Worm (Caenorhabditis elegans) whole organism, L4 larva: ENCODE measurements around the gene F59B2.13.
A peak's percentile ranks its signal among the peaks of the same experiment; 100 is the strongest.

Experiments used
- D1046.2 ChIP-seq: fragments of 200-800 bp; sonication (Bioruptor generic); IDR thresholded peaks from 2 replicates; pipeline ENCODE4 v1.3.6; 2022; ENCODE audit warnings: missing genetic modification characterization, missing compliant biosample characterization
- F10B5.3 ChIP-seq: sonication (generic microtip); optimal IDR thresholded peaks from 2 replicates; lab custom pipeline; 2016; ENCODE audit warnings: mild to moderate bottlenecking, missing genetic modification characterization, missing compliant biosample characterization
- F37D6.2 ChIP-seq: sonication (generic microtip); optimal IDR thresholded peaks from 2 replicates; lab custom pipeline; 2016; ENCODE audit warnings: mild to moderate bottlenecking, missing genetic modification characterization, missing compliant biosample characterization
- R02D3.7 ChIP-seq: fragments of 150-350 bp; sonication (generic microtip); optimal IDR thresholded peaks from 3 replicates; lab custom pipeline; 2014; ENCODE audit warnings: missing biosample characterization, missing genetic modification characterization
- T26A8.4 ChIP-seq: fragments of 200-800 bp; sonication (Bioruptor generic); IDR thresholded peaks from 2 replicates; pipeline ENCODE4 v1.3.6; 2022; ENCODE audit warnings: missing genetic modification characterization, missing compliant biosample characterization
- Y105C5A.15 ChIP-seq: fragments of 200-800 bp; sonication (Bioruptor generic); IDR thresholded peaks from 2 replicates; pipeline ENCODE4 v1.3.6; 2022; ENCODE audit warnings: missing genetic modification characterization, missing compliant biosample characterization
- Y48G9A.11 ChIP-seq: fragments of 200-800 bp; sonication (Bioruptor generic); IDR thresholded peaks from 2 replicates; pipeline ENCODE4 v1.3.6; 2022; ENCODE audit warnings: missing genetic modification reagents, missing genetic modification characterization, missing compliant biosample characterization
- Y5F2A.4 ChIP-seq: fragments of 200-800 bp; sonication (Bioruptor generic); optimal IDR thresholded peaks from 2 replicates; lab custom pipeline; 2018; ENCODE audit warnings: mild to moderate bottlenecking, missing genetic modification characterization, missing compliant biosample characterization
- Y75B8A.6 ChIP-seq: fragments of 200-800 bp; sonication (Bioruptor generic); IDR thresholded peaks from 2 replicates; pipeline ENCODE4 v1.3.6; 2022; ENCODE audit warnings: missing genetic modification reagents, missing genetic modification characterization, missing compliant biosample characterization
- aha-1 ChIP-seq: fragments of 150-350 bp; peaks from one replicate; lab custom pipeline; 2014; ENCODE audit warnings: missing biosample characterization, missing genetic modification characterization
- arid-1 ChIP-seq: fragments of 200-800 bp; sonication (Bioruptor generic); conservative IDR thresholded peaks from 2 replicates; pipeline ENCODE4 v1.3.6; 2022; ENCODE audit warnings: missing genetic modification reagents, missing genetic modification characterization, missing compliant biosample characterization
- attf-4 ChIP-seq: sonication (generic microtip); optimal IDR thresholded peaks from 3 replicates; lab custom pipeline; 2017; ENCODE audit warnings: missing biosample characterization, missing genetic modification characterization
- ceh-32 ChIP-seq: sonication (generic microtip); optimal IDR thresholded peaks from 2 replicates; lab custom pipeline; 2016; ENCODE audit warnings: mild to moderate bottlenecking, missing genetic modification characterization, missing compliant biosample characterization; ENCODE audit not compliant: poor library complexity
- ceh-44 ChIP-seq: fragments of 200-800 bp; sonication (Bioruptor generic); IDR thresholded peaks from 2 replicates; pipeline ENCODE4 v1.3.6; 2022; ENCODE audit warnings: missing genetic modification reagents, missing genetic modification characterization, missing compliant biosample characterization
- ces-1 ChIP-seq: fragments of 150-350 bp; sonication (generic microtip); optimal IDR thresholded peaks from 4 replicates; lab custom pipeline; 2014; ENCODE audit warnings: missing biosample characterization, missing genetic modification reagents, missing genetic modification characterization
- cey-2 ChIP-seq: sonication (generic microtip); optimal IDR thresholded peaks from 3 replicates; lab custom pipeline; 2017; ENCODE audit warnings: missing genetic modification characterization, mild to moderate bottlenecking, missing compliant biosample characterization, antibody characterized with exemption, borderline replicate concordance; ENCODE audit not compliant: insufficient read depth
- daf-12 ChIP-seq: fragments of 150-350 bp; optimal IDR thresholded peaks from 2 replicates; lab custom pipeline; 2014; ENCODE audit warnings: missing biosample characterization, missing genetic modification reagents, missing genetic modification characterization
- daf-19 ChIP-seq: fragments of 200-800 bp; sonication (Bioruptor generic); conservative IDR thresholded peaks from 2 replicates; pipeline ENCODE4 v1.3.6; 2022; ENCODE audit warnings: missing genetic modification characterization, missing compliant biosample characterization
- daf-8 ChIP-seq: fragments of 200-800 bp; sonication (Bioruptor generic); IDR thresholded peaks from 2 replicates; pipeline ENCODE4 v1.3.6; 2022; ENCODE audit warnings: missing genetic modification characterization, missing compliant biosample characterization
- dpl-1 ChIP-seq: fragments of 150-350 bp; optimal IDR thresholded peaks from 2 replicates; lab custom pipeline; 2014; ENCODE audit warnings: missing biosample characterization, missing genetic modification reagents, missing genetic modification characterization
- duxl-1 ChIP-seq: sonication (generic microtip); optimal IDR thresholded peaks from 2 replicates; lab custom pipeline; 2016; ENCODE audit warnings: mild to moderate bottlenecking, missing genetic modification characterization, moderate library complexity, missing compliant biosample characterization; ENCODE audit not compliant: poor library complexity
- dve-1 ChIP-seq: sonication (generic microtip); optimal IDR thresholded peaks from 2 replicates; lab custom pipeline; 2017; ENCODE audit warnings: antibody characterized with exemption, mild to moderate bottlenecking, missing genetic modification characterization, missing compliant biosample characterization; ENCODE audit not compliant: insufficient read depth
- fkh-10 ChIP-seq: fragments of 150-350 bp; optimal IDR thresholded peaks from 2 replicates; lab custom pipeline; 2014; ENCODE audit warnings: missing biosample characterization, missing genetic modification reagents, missing genetic modification characterization
- gei-8 ChIP-seq: fragments of 200-800 bp; sonication (Bioruptor generic); optimal IDR thresholded peaks from 2 replicates; lab custom pipeline; 2018; ENCODE audit warnings: mild to moderate bottlenecking, missing genetic modification characterization, missing compliant biosample characterization
- hlh-30 ChIP-seq: sonication (generic microtip); optimal IDR thresholded peaks from 2 replicates; lab custom pipeline; 2017; ENCODE audit warnings: antibody characterized with exemption, mild to moderate bottlenecking, missing genetic modification characterization, missing compliant biosample characterization; ENCODE audit not compliant: insufficient read depth
- hmg-1.1 ChIP-seq: fragments of 200-800 bp; sonication (Bioruptor generic); IDR thresholded peaks from 2 replicates; pipeline ENCODE4 v1.3.6; 2022; ENCODE audit warnings: missing genetic modification reagents, missing genetic modification characterization, missing compliant biosample characterization
- lim-7 ChIP-seq: fragments of 200-800 bp; sonication (Bioruptor generic); IDR thresholded peaks from 2 replicates; pipeline ENCODE4 v1.3.6; 2022; ENCODE audit warnings: missing genetic modification characterization, missing compliant biosample characterization
- lin-39 ChIP-seq: fragments of 150-350 bp; optimal IDR thresholded peaks from 2 replicates; lab custom pipeline; 2014; ENCODE audit warnings: missing biosample characterization, missing genetic modification reagents, missing genetic modification characterization
- lir-3 ChIP-seq: sonication (generic microtip); optimal IDR thresholded peaks from 2 replicates; lab custom pipeline; 2016; ENCODE audit warnings: mild to moderate bottlenecking, missing genetic modification characterization, missing compliant biosample characterization
- madf-9 ChIP-seq: fragments of 200-800 bp; sonication (Bioruptor generic); conservative IDR thresholded peaks from 2 replicates; pipeline ENCODE4 v1.3.6; 2022; ENCODE audit warnings: missing genetic modification reagents, missing genetic modification characterization, missing compliant biosample characterization
- mep-1 ChIP-seq: fragments of 150-350 bp; sonication (generic microtip); optimal IDR thresholded peaks from 3 replicates; lab custom pipeline; 2014; ENCODE audit warnings: missing biosample characterization, missing genetic modification characterization
- mes-2 ChIP-seq: sonication (generic microtip); optimal IDR thresholded peaks from 2 replicates; lab custom pipeline; 2016; ENCODE audit warnings: missing genotype, mild to moderate bottlenecking, missing genetic modification characterization, missing compliant biosample characterization; ENCODE audit not compliant: poor library complexity, severe bottlenecking
- mxl-2 ChIP-seq: fragments of 200-800 bp; sonication (Bioruptor generic); conservative IDR thresholded peaks from 2 replicates; pipeline ENCODE4 v1.3.6; 2022; ENCODE audit warnings: missing genetic modification reagents, missing genetic modification characterization, missing compliant biosample characterization
- mxl-3 ChIP-seq: fragments of 200-800 bp; sonication (Bioruptor generic); optimal IDR thresholded peaks from 2 replicates; lab custom pipeline; 2018; ENCODE audit warnings: mild to moderate bottlenecking, missing genetic modification characterization, missing compliant biosample characterization
- nhr-10 ChIP-seq: fragments of 150-350 bp; optimal IDR thresholded peaks from 2 replicates; lab custom pipeline; 2014; ENCODE audit warnings: missing biosample characterization, missing genetic modification characterization
- nhr-102 ChIP-seq: sonication (generic microtip); optimal IDR thresholded peaks from 2 replicates; lab custom pipeline; 2016; ENCODE audit warnings: mild to moderate bottlenecking, missing genetic modification characterization, moderate library complexity, missing compliant biosample characterization
- nhr-111 ChIP-seq: fragments of 200-800 bp; sonication (Bioruptor generic); optimal IDR thresholded peaks from 2 replicates; lab custom pipeline; 2018; ENCODE audit warnings: mild to moderate bottlenecking, missing genetic modification characterization, missing compliant biosample characterization
- nhr-28 ChIP-seq: fragments of 150-350 bp; optimal IDR thresholded peaks from 2 replicates; lab custom pipeline; 2014; ENCODE audit warnings: missing biosample characterization, missing genetic modification characterization
- nhr-42 ChIP-seq: fragments of 200-800 bp; sonication (Bioruptor generic); IDR thresholded peaks from 2 replicates; pipeline ENCODE4 v1.3.6; 2022; ENCODE audit warnings: missing genetic modification characterization, missing compliant biosample characterization
- pha-4 ChIP-seq, 2 experiments: fragments of 150-350 bp in 1 of 2; fragments of 200-800 bp in 1 of 2; sonication (Bioruptor generic) in 1 of 2; IDR thresholded peaks in 1 of 2; optimal IDR thresholded peaks in 1 of 2; 2 replicates each; pipeline versions ENCODE4 v1.3.6 to Lab custom; 2014 to 2022; ENCODE audit warnings: missing genetic modification characterization in 2 of 2, missing genetic modification reagents in 2 of 2, missing biosample characterization in 1 of 2, missing compliant biosample characterization in 1 of 2
- skn-1 ChIP-seq: fragments of 150-350 bp; optimal IDR thresholded peaks from 2 replicates; lab custom pipeline; 2014; ENCODE audit warnings: missing biosample characterization, missing genetic modification characterization
- snpc-1.2 ChIP-seq: fragments of 200-800 bp; sonication (Bioruptor generic); IDR thresholded peaks from 2 replicates; pipeline ENCODE4 v1.3.6; 2022; ENCODE audit warnings: missing genetic modification reagents, missing genetic modification characterization, missing compliant biosample characterization
- spr-1 ChIP-seq: sonication (generic microtip); optimal IDR thresholded peaks from 2 replicates; lab custom pipeline; 2016; ENCODE audit warnings: mild to moderate bottlenecking, missing genetic modification characterization, missing compliant biosample characterization
- unc-130 ChIP-seq: sonication (generic microtip); optimal IDR thresholded peaks from 2 replicates; lab custom pipeline; 2016; ENCODE audit warnings: missing genetic modification reagents, missing genetic modification characterization, missing compliant biosample characterization
- unc-62 ChIP-seq, 3 experiments: fragments of 150-350 bp in 1 of 3; sonication (generic microtip); optimal IDR thresholded peaks in 2 of 3; peaks in 1 of 3; 1 replicate in 1 of 3; 2 replicates in 2 of 3; lab custom pipeline; 2014 to 2017; ENCODE audit warnings: missing biosample characterization in 3 of 3, missing genetic modification characterization in 3 of 3, missing genetic modification reagents in 3 of 3, missing genotype in 1 of 3
- zip-11 ChIP-seq: fragments of 200-800 bp; sonication (Bioruptor generic); IDR thresholded peaks from 2 replicates; pipeline ENCODE4 v1.3.6; 2022; ENCODE audit warnings: missing genetic modification characterization, missing compliant biosample characterization
- zip-2 ChIP-seq: fragments of 150-350 bp; optimal IDR thresholded peaks from 2 replicates; lab custom pipeline; 2014; ENCODE audit warnings: missing biosample characterization, missing genetic modification characterization
- ztf-11 ChIP-seq: fragments of 150-350 bp; optimal IDR thresholded peaks from 2 replicates; lab custom pipeline; 2014; ENCODE audit warnings: missing biosample characterization, missing genetic modification characterization

Gene F59B2.13

ce11 chrIII:8984960-8985359, 41.9 kb downstream of the F59B2.13 start (continued):
- TF ChIP-seq snpc-1.2 (GFP tag; lab: Robert Waterston, UW) (no peak), mxl-3 (peak; percentile 44), ceh-32 (no peak), ztf-11 (tag; lab: Kevin White, UChicago) (no peak), nhr-102 (tag; lab: Kevin White, UChicago) (no peak), skn-1 (tag; lab: Kevin White, UChicago) (no peak), gei-8 (GFP tag; lab: Kevin White, UChicago) (no peak)

ce11 chrIII:8984412-8984811, 42.4 kb downstream of the F59B2.13 start:
- TF ChIP-seq dve-1 (tag; lab: Kevin White, UChicago): peak; percentile 4
- no peak for TF ChIP-seq nhr-102 (tag; lab: Kevin White, UChicago)
- TF ChIP-seq aha-1 (tag; lab: Kevin White, UChicago): no peak
- TF ChIP-seq daf-12: no peak
- no peak for TF ChIP-seq nhr-111 (GFP tag; lab: Kevin White, UChicago)
- TF ChIP-seq Y5F2A.4 (GFP tag; lab: Kevin White, UChicago): no peak
- TF ChIP-seq dpl-1 (GFP tag; lab: Kevin White, UChicago): no peak
- no peak for TF ChIP-seq daf-8 (GFP tag; lab: Robert Waterston, UW)
- no peak for TF ChIP-seq Y105C5A.15 (GFP tag; lab: Robert Waterston, UW)
- TF ChIP-seq arid-1 (GFP tag; lab: Robert Waterston, UW): no peak
- no peak for TF ChIP-seq T26A8.4
- TF ChIP-seq fkh-10 (GFP tag; lab: Kevin White, UChicago): no peak
- TF ChIP-seq pha-4 (GFP tag; IDR thresholded peaks at IDR 0.05; lab: Robert Waterston, UW): no peak
- TF ChIP-seq pha-4 (tag; optimal IDR thresholded peaks at IDR 0.05; lab: Kevin White, UChicago): no peak
- TF ChIP-seq ceh-44: no peak
- TF ChIP-seq daf-19 (GFP tag; lab: Robert Waterston, UW): no peak
- no peak for TF ChIP-seq Y75B8A.6
- no peak for TF ChIP-seq R02D3.7
- no peak for TF ChIP-seq mxl-2 (GFP tag; lab: Robert Waterston, UW)
- TF ChIP-seq hmg-1.1: no peak
- TF ChIP-seq mes-2: peak; percentile 30
- TF ChIP-seq zip-11 (GFP tag; lab: Robert Waterston, UW): no peak
- TF ChIP-seq attf-4 (tag; lab: Kevin White, UChicago): no peak
- no peak for TF ChIP-seq Y48G9A.11 (GFP tag; lab: Robert Waterston, UW)
- no peak for TF ChIP-seq mep-1
- 0 out of 2 replicates have a peak, but pooled peaks have one; percentile 14 for TF ChIP-seq lim-7 (GFP tag; lab: Robert Waterston, UW)
- TF ChIP-seq lir-3 (tag; lab: Kevin White, UChicago): no peak
- no peak for TF ChIP-seq spr-1 (tag; lab: Kevin White, UChicago)
- no peak for TF ChIP-seq zip-2 (tag; lab: Kevin White, UChicago)
- no peak for TF ChIP-seq unc-62 (GFP tag; optimal IDR thresholded peaks at IDR 0.05 in 1 of 2; lab: Kevin White, UChicago)
- TF ChIP-seq unc-62 (tag; optimal IDR thresholded peaks at IDR 0.05; lab: Kevin White, UChicago): no peak
- TF ChIP-seq ces-1: no peak
- no peak for TF ChIP-seq madf-9 (GFP tag; lab: Robert Waterston, UW)
- TF ChIP-seq lin-39 (tag; lab: Kevin White, UChicago): no peak
- TF ChIP-seq hlh-30 (tag; lab: Kevin White, UChicago): peak; percentile 10
- TF ChIP-seq F10B5.3 (tag; lab: Kevin White, UChicago): no peak
- TF ChIP-seq duxl-1: peak; percentile 9
- TF ChIP-seq nhr-42: no peak
- no peak for TF ChIP-seq nhr-10 (tag; lab: Kevin White, UChicago)
- TF ChIP-seq cey-2 (tag; lab: Kevin White, UChicago): no peak
- TF ChIP-seq D1046.2 (GFP tag; lab: Robert Waterston, UW): no peak
- no peak for TF ChIP-seq unc-130 (GFP tag; lab: Kevin White, UChicago)
- peak; percentile 48 for TF ChIP-seq nhr-28 (tag; lab: Kevin White, UChicago)
- TF ChIP-seq F37D6.2 (tag; lab: Kevin White, UChicago): no peak
